Worm (Caenorhabditis elegans): ENCODE measurements around the gene T06E8.2.

ce11 chrV:10037040-10037439 lies 827 bp upstream of the T06E8.2 start, which contains the start of gene F57A8.1:
- no peak for TF ChIP-seq skn-1 (tag; optimal IDR thresholded peaks at IDR 0.05)
- no peak for TF ChIP-seq lsy-2 (tag; optimal IDR thresholded peaks at IDR 0.05)
- no peak for TF ChIP-seq Y116A8C.19 (tag; optimal IDR thresholded peaks at IDR 0.05; ENCODE audit: borderline replicate concordance)
- no peak for TF ChIP-seq mep-1 (tag; optimal IDR thresholded peaks at IDR 0.05)
- TF ChIP-seq dpl-1 (GFP tag; optimal IDR thresholded peaks at IDR 0.05): no peak
- no peak for TF ChIP-seq jun-1 (tag; optimal IDR thresholded peaks at IDR 0.05)
- TF ChIP-seq ama-1 (optimal IDR thresholded peaks at IDR 0.05): no peak
- no peak for TF ChIP-seq nhr-28 (tag; optimal IDR thresholded peaks at IDR 0.05)
- TF ChIP-seq swsn-7 (tag; optimal IDR thresholded peaks at IDR 0.05): no peak
- no peak for TF ChIP-seq tlp-1 (tag; optimal IDR thresholded peaks at IDR 0.05)

Data from whole organism, L1 larva.